Worm (Caenorhabditis elegans): ENCODE measurements around the gene srv-16.

ce11 chrIV:15901123-15901522 lies 32.6 kb downstream of the srv-16 start, which contains the start of gene Y105C5B.5:
- TF ChIP-seq aha-1 (tag) (peak; percentile 28), Y75B8A.6 (GFP tag; IDR thresholded peaks at IDR 0.05) (no peak), pha-4 (GFP tag; IDR thresholded peaks at IDR 0.05) (no peak), pha-4 (tag; optimal IDR thresholded peaks at IDR 0.05) (no peak)

Measured in whole organism, L4 larva.